Fruit fly (Drosophila melanogaster): ENCODE measurements around the gene Mst87F.

DNA sequence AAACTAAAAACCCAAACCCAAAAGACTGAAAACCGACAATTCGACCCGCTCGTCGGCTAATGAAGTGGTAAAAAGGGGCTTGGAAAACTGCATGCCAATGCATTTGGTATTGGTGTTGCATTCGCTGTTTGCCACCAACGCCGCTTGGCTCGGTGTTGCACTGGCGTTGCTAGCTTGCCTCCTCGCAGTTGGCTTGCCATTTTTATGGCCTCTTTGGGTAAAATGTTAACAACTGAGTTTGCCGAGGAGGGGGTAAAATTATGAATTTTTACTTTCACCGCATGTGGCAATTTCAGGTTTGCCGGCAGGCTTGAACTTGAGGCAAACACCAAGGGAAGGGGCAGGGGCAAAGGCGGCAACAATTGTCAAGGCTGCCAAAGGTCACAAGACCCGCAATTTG is 39.1 kb downstream of the Mst87F start:
- TF ChIP-seq CG5204 (GFP tag; optimal IDR thresholded peaks at IDR 0.05) = no peak
- no peak for TF ChIP-seq cnc (optimal IDR thresholded peaks at IDR 0.05)
- no peak for TF ChIP-seq Mnt (GFP tag; optimal IDR thresholded peaks at IDR 0.05)
- TF ChIP-seq kay (GFP tag; ENCODE audit: borderline replicate concordance) = no peak
- no peak for TF ChIP-seq cic (GFP tag; optimal IDR thresholded peaks at IDR 0.05)
- no peak for TF ChIP-seq Clk (GFP tag; optimal IDR thresholded peaks at IDR 0.05)
